Worm (Caenorhabditis elegans) whole organism, late embryonic: Measurements from ENCODE around the gene C18D4.6.

Experiments used
- C08G9.2 ChIP-seq: sonication (generic microtip); optimal IDR thresholded peaks from 2 replicates; lab custom pipeline; 2016; ENCODE audit warnings: mild to moderate bottlenecking, missing genetic modification characterization, moderate library complexity, missing compliant biosample characterization
- K09A11.1 ChIP-seq: sonication (generic microtip); optimal IDR thresholded peaks from 2 replicates; lab custom pipeline; 2017; ENCODE audit warnings: antibody characterized with exemption, mild to moderate bottlenecking, missing genetic modification characterization, missing compliant biosample characterization; ENCODE audit not compliant: insufficient read depth
- T23F11.4 ChIP-seq: fragments of 200-800 bp; sonication (Bioruptor generic); optimal IDR thresholded peaks from 2 replicates; lab custom pipeline; 2018; ENCODE audit warnings: mild to moderate bottlenecking, missing genetic modification characterization, missing compliant biosample characterization
- Y22D7AL.16 ChIP-seq: sonication (generic microtip); optimal IDR thresholded peaks from 2 replicates; lab custom pipeline; 2016; ENCODE audit warnings: missing genetic modification characterization, missing compliant biosample characterization
- ahr-1 ChIP-seq: sonication (generic microtip); optimal IDR thresholded peaks from 2 replicates; lab custom pipeline; 2016; ENCODE audit warnings: missing genetic modification characterization, missing compliant biosample characterization
- ama-1 ChIP-seq: fragments of 150-350 bp; optimal IDR thresholded peaks from 2 replicates; lab custom pipeline; 2014
- ceh-14 ChIP-seq: sonication (generic microtip); optimal IDR thresholded peaks from 2 replicates; lab custom pipeline; 2016; ENCODE audit warnings: missing genotype, missing genetic modification characterization, missing compliant biosample characterization
- ceh-22 ChIP-seq: sonication (generic microtip); optimal IDR thresholded peaks from 2 replicates; lab custom pipeline; 2017; ENCODE audit warnings: missing biosample characterization, missing genetic modification characterization
- ceh-24 ChIP-seq: sonication (generic microtip); optimal IDR thresholded peaks from 2 replicates; lab custom pipeline; 2016; ENCODE audit warnings: mild to moderate bottlenecking, missing genetic modification characterization, missing compliant biosample characterization
- che-1 ChIP-seq: sonication (generic microtip); optimal IDR thresholded peaks from 2 replicates; lab custom pipeline; 2016; ENCODE audit warnings: mild to moderate bottlenecking, missing genetic modification characterization, missing compliant biosample characterization
- dve-1 ChIP-seq: sonication (generic microtip); optimal IDR thresholded peaks from 2 replicates; lab custom pipeline; 2017; ENCODE audit warnings: antibody characterized with exemption, mild to moderate bottlenecking, missing genetic modification characterization, missing compliant biosample characterization
- elt-2 ChIP-seq: sonication (generic microtip); optimal IDR thresholded peaks from 2 replicates; lab custom pipeline; 2016; ENCODE audit warnings: missing genetic modification reagents, missing genetic modification characterization, missing compliant biosample characterization
- ets-4 ChIP-seq: sonication (generic microtip); optimal IDR thresholded peaks from 2 replicates; lab custom pipeline; 2016; ENCODE audit warnings: missing genetic modification characterization, missing compliant biosample characterization
- eyg-1 ChIP-seq: sonication (generic microtip); optimal IDR thresholded peaks from 2 replicates; lab custom pipeline; 2016; ENCODE audit warnings: missing genotype, missing genetic modification characterization, missing compliant biosample characterization
- fkh-10 ChIP-seq: fragments of 150-350 bp; optimal IDR thresholded peaks from 2 replicates; lab custom pipeline; 2014; ENCODE audit warnings: missing biosample characterization, missing genetic modification reagents, missing genetic modification characterization
- fkh-6 ChIP-seq: sonication (generic microtip); optimal IDR thresholded peaks from 2 replicates; lab custom pipeline; 2016; ENCODE audit warnings: missing genetic modification characterization, missing compliant biosample characterization
- gmeb-2 ChIP-seq: sonication (generic microtip); optimal IDR thresholded peaks from 2 replicates; lab custom pipeline; 2016; ENCODE audit warnings: missing genetic modification characterization, inconsistent platforms, missing compliant biosample characterization
- hlh-13 ChIP-seq: fragments of 200-800 bp; sonication (Bioruptor generic); optimal IDR thresholded peaks from 2 replicates; lab custom pipeline; 2018; ENCODE audit warnings: mild to moderate bottlenecking, missing genetic modification characterization, missing compliant biosample characterization
- hlh-15 ChIP-seq: sonication (generic microtip); optimal IDR thresholded peaks from 2 replicates; lab custom pipeline; 2016; ENCODE audit warnings: missing genetic modification characterization, missing compliant biosample characterization
- hlh-30 ChIP-seq: sonication (generic microtip); optimal IDR thresholded peaks from 2 replicates; lab custom pipeline; 2017; ENCODE audit warnings: antibody characterized with exemption, missing genetic modification characterization, missing compliant biosample characterization; ENCODE audit not compliant: insufficient read depth
- hlh-6 ChIP-seq: sonication (generic microtip); optimal IDR thresholded peaks from 2 replicates; lab custom pipeline; 2016; ENCODE audit warnings: missing genotype, missing genetic modification characterization, missing compliant biosample characterization
- lim-6 ChIP-seq: sonication (generic microtip); optimal IDR thresholded peaks from 2 replicates; lab custom pipeline; 2016; ENCODE audit warnings: missing genetic modification characterization, missing compliant biosample characterization
- lin-11 ChIP-seq: fragments of 200-800 bp; sonication (Bioruptor generic); optimal IDR thresholded peaks from 2 replicates; lab custom pipeline; 2018; ENCODE audit warnings: mild to moderate bottlenecking, missing genetic modification characterization, missing compliant biosample characterization
- mec-3 ChIP-seq: sonication (generic microtip); optimal IDR thresholded peaks from 2 replicates; lab custom pipeline; 2016; ENCODE audit warnings: borderline replicate concordance, missing genetic modification characterization, missing compliant biosample characterization
- npax-4 ChIP-seq: sonication (generic microtip); optimal IDR thresholded peaks from 2 replicates; lab custom pipeline; 2016; ENCODE audit warnings: missing genetic modification characterization, missing compliant biosample characterization
- odd-2 ChIP-seq: sonication (generic microtip); optimal IDR thresholded peaks from 2 replicates; lab custom pipeline; 2017; ENCODE audit warnings: antibody characterized with exemption, mild to moderate bottlenecking, missing genetic modification characterization, missing compliant biosample characterization
- pag-3 ChIP-seq: sonication (generic microtip); optimal IDR thresholded peaks from 2 replicates; lab custom pipeline; 2016; ENCODE audit warnings: missing compliant biosample characterization, missing genetic modification characterization, borderline replicate concordance
- pax-1 ChIP-seq: fragments of 150-350 bp; optimal IDR thresholded peaks from 2 replicates; lab custom pipeline; 2014; ENCODE audit warnings: missing biosample characterization, missing genetic modification characterization
- pha-2 ChIP-seq: sonication (generic microtip); optimal IDR thresholded peaks from 2 replicates; lab custom pipeline; 2017; ENCODE audit warnings: mild to moderate bottlenecking, missing genetic modification characterization, missing compliant biosample characterization
- ref-2 ChIP-seq: sonication (generic microtip); optimal IDR thresholded peaks from 2 replicates; lab custom pipeline; 2016; ENCODE audit warnings: missing genetic modification characterization, missing compliant biosample characterization
- rnt-1 ChIP-seq: sonication (generic microtip); optimal IDR thresholded peaks from 2 replicates; lab custom pipeline; 2016; ENCODE audit warnings: missing genetic modification characterization, missing compliant biosample characterization
- sox-2 ChIP-seq: fragments of 200-800 bp; sonication (Bioruptor generic); IDR thresholded peaks from 2 replicates; pipeline ENCODE4 v1.3.6; 2022; ENCODE audit warnings: missing genetic modification reagents, missing genetic modification characterization, missing compliant biosample characterization
- sox-4 ChIP-seq: sonication (generic microtip); optimal IDR thresholded peaks from 2 replicates; lab custom pipeline; 2017; ENCODE audit warnings: mild to moderate bottlenecking, missing genetic modification characterization, inconsistent platforms, missing compliant biosample characterization
- tbx-2 ChIP-seq: sonication (generic microtip); optimal IDR thresholded peaks from 2 replicates; lab custom pipeline; 2016; ENCODE audit warnings: missing genetic modification characterization, missing compliant biosample characterization
- tbx-7 ChIP-seq: sonication (generic microtip); optimal IDR thresholded peaks from 2 replicates; lab custom pipeline; 2016; ENCODE audit warnings: missing genotype, missing genetic modification characterization, missing compliant biosample characterization
- unc-3 ChIP-seq, 2 experiments: fragments of 200-800 bp in 1 of 2; sonication (Bioruptor generic) in 1 of 2; sonication (generic microtip) in 1 of 2; conservative IDR thresholded peaks in 1 of 2; optimal IDR thresholded peaks in 1 of 2; 2 replicates each; pipeline versions ENCODE4 v1.3.6 to Lab custom; 2016 to 2022; ENCODE audit warnings: missing compliant biosample characterization in 2 of 2, missing genetic modification characterization in 2 of 2, missing genetic modification reagents in 1 of 2
- unc-55 ChIP-seq: sonication (generic microtip); optimal IDR thresholded peaks from 2 replicates; lab custom pipeline; 2017; ENCODE audit warnings: missing biosample characterization, missing genetic modification reagents, missing genetic modification characterization
- zip-5 ChIP-seq: sonication (generic microtip); optimal IDR thresholded peaks from 2 replicates; lab custom pipeline; 2016; ENCODE audit warnings: missing genetic modification characterization, missing compliant biosample characterization
- ztf-16 ChIP-seq: sonication (generic microtip); optimal IDR thresholded peaks from 2 replicates; lab custom pipeline; 2017; ENCODE audit warnings: missing genetic modification characterization, missing compliant biosample characterization

C18D4.6 gene

DNA sequence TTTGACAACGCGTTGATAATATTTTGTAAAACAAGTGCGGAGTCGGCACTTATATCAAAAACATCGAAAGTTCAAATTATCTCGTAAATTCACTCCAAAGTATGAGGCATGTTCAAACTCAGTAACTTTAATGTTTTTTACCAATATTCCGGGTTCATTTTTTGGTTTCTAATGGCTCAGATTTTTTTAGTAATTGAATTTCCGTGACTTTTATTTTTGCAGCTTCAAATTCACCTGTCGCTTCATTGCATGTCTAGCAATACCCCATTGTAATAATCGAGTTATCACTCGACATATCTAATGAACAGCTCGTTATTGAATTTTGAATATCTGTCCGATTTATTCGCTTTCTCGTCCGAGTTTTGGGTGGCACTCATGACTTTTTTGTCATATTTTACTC is 10.4 kb downstream of the C18D4.6 start, which contains the start of gene srz-90:
TSS of gene srz-90 (plus strand) at position 301 of the 400 bp plus-strand sequence.
- TF ChIP-seq elt-2 (tag; lab: Kevin White, UChicago) (no peak), ref-2 (tag; lab: Kevin White, UChicago) (no peak), T23F11.4 (GFP tag; lab: Kevin White, UChicago) (no peak), npax-4 (no peak), ahr-1 (tag; lab: Kevin White, UChicago) (no peak), ztf-16 (tag; lab: Kevin White, UChicago) (no peak)
- TF ChIP-seq, all 69 proteins: peak for 0

DNA sequence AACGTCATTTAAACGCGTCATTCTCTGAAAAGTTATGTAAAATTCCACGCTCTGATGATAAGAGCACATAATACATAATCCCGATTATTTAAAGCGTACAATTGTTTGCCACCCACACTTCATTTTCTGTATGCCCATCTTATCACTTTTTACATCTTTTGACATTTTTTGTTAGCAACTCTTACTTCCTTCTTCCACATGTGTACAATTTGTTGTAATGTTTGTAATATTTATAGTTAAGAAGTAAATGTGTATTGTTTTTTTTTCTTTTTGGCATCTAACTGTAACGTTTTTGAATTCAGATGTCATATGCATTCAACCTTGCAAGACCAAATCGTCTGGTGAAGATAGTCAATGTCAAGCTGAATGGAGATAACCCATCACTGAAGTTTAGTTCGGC is 17.4 kb downstream of the C18D4.6 start, which contains the start of gene fbxa-136:
TSS of gene fbxa-136 (plus strand) at position 301 of the 400 bp plus-strand sequence.
- no peak for TF ChIP-seq pha-2 (tag; lab: Kevin White, UChicago)
- no peak for TF ChIP-seq lin-11
- TF ChIP-seq ama-1 (lab: Kevin White, UChicago): no peak
- no peak for TF ChIP-seq fkh-6 (tag; lab: Kevin White, UChicago)
- TF ChIP-seq hlh-30 (tag; lab: Kevin White, UChicago): no peak
- no peak for TF ChIP-seq eyg-1 (tag; lab: Kevin White, UChicago)
- no peak for TF ChIP-seq T23F11.4 (GFP tag; lab: Kevin White, UChicago)
- no peak for TF ChIP-seq unc-3 (GFP tag; conservative IDR thresholded peaks at IDR 0.05; lab: Robert Waterston, UW)
- TF ChIP-seq unc-3 (tag; optimal IDR thresholded peaks at IDR 0.05; lab: Kevin White, UChicago): no peak
- no peak for TF ChIP-seq tbx-7
- TF ChIP-seq gmeb-2: no peak
- TF ChIP-seq Y22D7AL.16: no peak
- TF ChIP-seq odd-2 (tag; lab: Kevin White, UChicago): no peak
- no peak for TF ChIP-seq K09A11.1 (tag; lab: Kevin White, UChicago)

DNA sequence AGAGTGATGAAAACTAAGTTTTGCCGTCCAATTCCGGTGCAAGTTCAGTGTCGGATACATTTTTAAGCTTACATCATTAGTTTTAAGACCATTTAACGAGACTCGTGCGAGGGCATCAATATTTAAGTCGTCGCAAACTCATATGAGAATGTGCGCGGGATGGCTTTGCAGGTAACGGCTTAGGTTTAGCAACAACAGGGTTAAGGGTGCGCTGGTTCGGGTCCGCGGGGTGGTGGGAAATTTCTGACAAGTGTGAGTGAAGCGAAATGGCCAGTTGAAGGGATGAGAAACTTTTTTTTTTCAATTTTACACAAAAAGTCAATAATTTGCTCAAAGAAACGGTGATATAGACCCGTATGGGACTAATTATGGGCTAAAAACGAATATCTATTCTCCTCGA is 24.3 kb downstream of the C18D4.6 start:
- no peak for TF ChIP-seq sox-2
- no peak for TF ChIP-seq ama-1 (lab: Kevin White, UChicago)
- no peak for TF ChIP-seq dve-1
- no peak for TF ChIP-seq unc-55 (GFP tag; lab: Kevin White, UChicago)
- no peak for TF ChIP-seq fkh-10 (GFP tag; lab: Kevin White, UChicago)
- TF ChIP-seq pag-3 (tag; lab: Kevin White, UChicago): no peak
- TF ChIP-seq eyg-1 (tag; lab: Kevin White, UChicago): no peak
- TF ChIP-seq ceh-22: no peak
- TF ChIP-seq tbx-2 (tag; lab: Kevin White, UChicago): no peak
- TF ChIP-seq npax-4: no peak
- TF ChIP-seq pax-1: no peak
- no peak for TF ChIP-seq ets-4
- no peak for TF ChIP-seq ahr-1 (tag; lab: Kevin White, UChicago)
- no peak for TF ChIP-seq hlh-15
- TF ChIP-seq, all 69 proteins: peak for 0

DNA sequence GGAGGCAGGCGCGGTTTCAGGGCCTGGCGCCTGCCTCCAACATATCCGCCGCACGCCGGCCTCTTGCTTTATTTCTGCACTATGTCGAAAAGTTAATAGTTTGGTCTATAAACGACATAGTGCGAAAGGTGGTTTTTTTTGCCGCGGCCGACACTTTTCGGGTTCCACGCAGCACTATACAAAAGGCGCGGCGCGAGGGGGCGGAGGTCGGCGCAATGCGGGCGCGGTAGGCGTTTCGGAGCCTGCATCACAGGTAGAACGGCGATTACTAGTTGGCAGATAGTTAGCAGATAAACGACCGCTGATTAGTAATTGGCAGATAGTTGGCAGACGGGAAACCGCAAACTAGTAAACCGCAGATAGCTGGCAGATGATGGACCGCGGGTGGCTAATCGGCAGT is 25.4 kb downstream of the C18D4.6 start:
- TF ChIP-seq mec-3 (no peak), pag-3 (tag; lab: Kevin White, UChicago) (peak; percentile 78)

DNA sequence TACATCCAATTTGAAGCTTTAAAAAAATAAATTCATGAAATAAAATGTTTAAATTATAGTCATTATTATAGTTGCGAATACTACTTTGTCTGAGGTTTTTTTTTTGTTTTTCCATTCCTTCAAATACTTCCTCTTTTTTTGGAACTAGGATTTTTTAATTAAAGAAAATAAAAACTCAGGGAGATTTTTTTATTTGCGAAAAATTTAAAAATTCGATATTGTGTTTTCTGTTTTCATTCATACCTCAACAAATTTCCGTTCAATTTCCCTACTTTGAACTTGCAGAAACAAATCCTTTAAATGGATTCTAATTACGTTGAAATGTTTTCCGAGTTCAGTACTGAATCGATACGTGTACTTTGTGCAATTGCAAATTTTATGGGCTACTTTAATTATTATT is 29.7 kb downstream of the C18D4.6 start, which contains the start of gene srw-32:
TSS of gene srw-32 (plus strand) at position 301 of the 400 bp plus-strand sequence.
- TF ChIP-seq ceh-14 (tag; lab: Kevin White, UChicago) (no peak), che-1 (tag; lab: Kevin White, UChicago) (no peak), C08G9.2 (tag; lab: Kevin White, UChicago) (no peak), ref-2 (tag; lab: Kevin White, UChicago) (no peak), hlh-6 (no peak), pax-1 (no peak), rnt-1 (no peak), ama-1 (lab: Kevin White, UChicago) (no peak), ceh-24 (no peak), sox-4 (tag; lab: Kevin White, UChicago) (no peak), zip-5 (tag; lab: Kevin White, UChicago) (no peak), T23F11.4 (GFP tag; lab: Kevin White, UChicago) (no peak), lim-6 (tag; lab: Kevin White, UChicago) (no peak), fkh-10 (GFP tag; lab: Kevin White, UChicago) (no peak), hlh-13 (GFP tag; lab: Kevin White, UChicago) (no peak)
